Worm (Caenorhabditis elegans): Measurements from ENCODE around the gene ZK218.4.

Gene ZK218.4

ce11 chrV:17098669-17099068, at the start of gene ZK218.4, which contains the start of gene ZK218.3:
TSS of gene ZK218.4 (plus strand) at chrV:17098854.
TSS of gene ZK218.3 (minus strand) at chrV:17098769.
- TF ChIP-seq mls-2 (tag; optimal IDR thresholded peaks at IDR 0.05): no peak
- no peak for TF ChIP-seq drap-1 (GFP tag; optimal IDR thresholded peaks at IDR 0.05)
- TF ChIP-seq nhr-12 (tag; optimal IDR thresholded peaks at IDR 0.05): no peak

DNA sequence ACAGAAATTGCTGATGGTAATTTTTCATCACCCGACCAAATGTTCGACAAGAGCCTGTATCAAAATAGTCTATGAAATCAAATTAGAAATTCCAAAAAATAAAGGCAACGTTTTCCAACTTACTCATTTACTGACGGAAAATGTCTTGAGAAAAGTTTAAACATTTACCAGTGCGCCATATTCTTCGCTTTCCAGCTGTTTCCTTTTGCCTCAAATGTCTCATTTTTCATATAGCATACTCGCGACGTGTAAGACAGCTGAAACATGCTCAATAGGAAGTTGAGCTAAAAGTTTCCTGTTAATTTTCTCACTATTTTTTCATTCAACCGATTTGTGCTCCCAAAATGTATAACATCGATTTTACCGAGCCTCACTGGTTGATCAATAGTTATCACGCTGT, 38.7 kb upstream of the ZK218.4 start, which contains the start of gene sri-66:
sri-66 (plus strand) TSS at position 301 of the 400 bp plus-strand sequence.
- TF ChIP-seq lin-32 (GFP tag; optimal IDR thresholded peaks at IDR 0.05) (no peak), elt-3 (tag; optimal IDR thresholded peaks at IDR 0.05) (no peak), lin-13 (tag; optimal IDR thresholded peaks at IDR 0.05) (no peak), nhr-237 (tag; optimal IDR thresholded peaks at IDR 0.05) (no peak), ceh-39 (tag; optimal IDR thresholded peaks at IDR 0.05) (no peak), nhr-2 (tag; optimal IDR thresholded peaks at IDR 0.05) (no peak), bed-3 (GFP tag; optimal IDR thresholded peaks at IDR 0.05) (no peak), unc-39 (tag; optimal IDR thresholded peaks at IDR 0.05) (no peak), elt-1 (tag; optimal IDR thresholded peaks at IDR 0.05; ENCODE audit: borderline replicate concordance, insufficient read depth) (no peak), hlh-1 (tag; optimal IDR thresholded peaks at IDR 0.05) (no peak), ham-2 (GFP tag; optimal IDR thresholded peaks at IDR 0.05) (no peak), drap-1 (GFP tag; optimal IDR thresholded peaks at IDR 0.05) (no peak), unc-120 (tag; optimal IDR thresholded peaks at IDR 0.05; ENCODE audit: poor library complexity, severe bottlenecking) (no peak), blmp-1 (tag; optimal IDR thresholded peaks at IDR 0.05) (no peak), sem-2 (GFP tag; optimal IDR thresholded peaks at IDR 0.05) (no peak), nhr-28 (tag; optimal IDR thresholded peaks at IDR 0.05) (no peak), mls-2 (tag; optimal IDR thresholded peaks at IDR 0.05) (no peak), ztf-11 (tag; optimal IDR thresholded peaks at IDR 0.05) (no peak)

ce11 chrV:17061585-17061984, 37.1 kb upstream of the ZK218.4 start, which contains the start of gene F28B1.9:
TSS of gene F28B1.9 (plus strand) at chrV:17061885.
- TF ChIP-seq unc-39 (tag; optimal IDR thresholded peaks at IDR 0.05) (no peak), sptf-1 (tag; optimal IDR thresholded peaks at IDR 0.05) (no peak), zip-8 (tag; optimal IDR thresholded peaks at IDR 0.05) (no peak), tbx-8 (GFP tag; optimal IDR thresholded peaks at IDR 0.05) (no peak), ham-2 (GFP tag; optimal IDR thresholded peaks at IDR 0.05) (no peak), elt-1 (tag; optimal IDR thresholded peaks at IDR 0.05; ENCODE audit: borderline replicate concordance, insufficient read depth) (no peak), pha-4 (tag; optimal IDR thresholded peaks at IDR 0.05) (no peak), mab-5 (tag; optimal IDR thresholded peaks at IDR 0.05) (no peak), mep-1 (tag; optimal IDR thresholded peaks at IDR 0.05) (no peak), ztf-11 (tag; optimal IDR thresholded peaks at IDR 0.05) (no peak), nhr-28 (tag; optimal IDR thresholded peaks at IDR 0.05) (no peak), ceh-43 (GFP tag; optimal IDR thresholded peaks at IDR 0.05) (no peak), nhr-12 (tag; optimal IDR thresholded peaks at IDR 0.05) (no peak)

DNA sequence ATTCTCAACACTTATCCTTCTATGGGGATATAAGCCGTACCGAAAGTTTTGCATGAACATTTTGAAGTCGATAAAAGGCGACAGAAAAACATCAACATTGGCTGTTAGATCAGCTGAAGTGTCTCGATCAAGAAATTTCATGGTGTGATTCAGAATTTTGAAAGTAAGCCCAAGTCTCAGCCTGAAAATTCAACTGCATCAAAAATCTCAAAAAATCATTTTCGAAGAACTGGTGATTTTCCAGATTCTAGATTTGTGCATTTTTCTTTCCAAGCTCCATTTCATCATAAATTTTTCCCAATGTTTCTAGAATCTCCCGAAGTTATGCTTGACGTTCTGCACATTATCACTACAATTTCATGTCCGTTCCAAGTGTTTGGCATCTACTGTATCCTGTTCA, 34.0 kb upstream of the ZK218.4 start, which contains the start of gene srh-255:
srh-255 (plus strand) TSS at position 301 of the 400 bp plus-strand sequence.
- no peak for TF ChIP-seq mab-5 (tag; optimal IDR thresholded peaks at IDR 0.05)
- no peak for TF ChIP-seq unc-62 (GFP tag; optimal IDR thresholded peaks at IDR 0.05)
- no peak for TF ChIP-seq bed-3 (GFP tag; optimal IDR thresholded peaks at IDR 0.05)
- TF ChIP-seq unc-120 (tag; optimal IDR thresholded peaks at IDR 0.05; ENCODE audit: poor library complexity, severe bottlenecking): no peak
- no peak for TF ChIP-seq ceh-83 (GFP tag; optimal IDR thresholded peaks at IDR 0.05)
- TF ChIP-seq mls-2 (tag; optimal IDR thresholded peaks at IDR 0.05): no peak
- TF ChIP-seq blmp-1 (tag; optimal IDR thresholded peaks at IDR 0.05): no peak
- no peak for TF ChIP-seq tbx-8 (GFP tag; optimal IDR thresholded peaks at IDR 0.05)
- no peak for TF ChIP-seq hlh-1 (tag; optimal IDR thresholded peaks at IDR 0.05)
- TF ChIP-seq ceh-39 (tag; optimal IDR thresholded peaks at IDR 0.05): no peak
- no peak for TF ChIP-seq nhr-237 (tag; optimal IDR thresholded peaks at IDR 0.05)
- no peak for TF ChIP-seq unc-39 (tag; optimal IDR thresholded peaks at IDR 0.05)
- no peak for TF ChIP-seq lin-32 (GFP tag; optimal IDR thresholded peaks at IDR 0.05)
- TF ChIP-seq lin-13 (tag; optimal IDR thresholded peaks at IDR 0.05): no peak
- no peak for TF ChIP-seq ces-1 (GFP tag; optimal IDR thresholded peaks at IDR 0.05)
- TF ChIP-seq ztf-11 (tag; optimal IDR thresholded peaks at IDR 0.05): no peak
- no peak for TF ChIP-seq snpc-4 (tag; optimal IDR thresholded peaks at IDR 0.05)

DNA sequence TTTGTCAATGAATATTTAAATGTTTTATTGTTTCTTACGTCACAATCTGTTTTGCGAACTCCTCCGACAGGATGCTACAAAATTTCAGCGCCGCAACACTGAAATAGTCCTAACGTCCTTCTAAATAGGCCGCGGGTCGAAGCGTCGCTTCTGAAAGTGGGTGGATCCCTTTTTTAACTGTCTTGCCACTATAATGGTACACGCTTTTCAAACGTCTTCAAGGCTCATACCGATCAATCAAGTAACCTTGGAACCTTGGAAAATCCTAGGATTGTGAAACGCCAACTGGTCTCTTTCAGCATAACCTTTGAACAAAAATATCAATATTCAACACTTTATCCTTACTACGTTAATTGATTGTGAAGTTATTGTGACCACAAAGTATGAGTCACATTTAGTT, 32.0 kb upstream of the ZK218.4 start:
- TF ChIP-seq nhr-2 (tag; optimal IDR thresholded peaks at IDR 0.05): no peak
- no peak for TF ChIP-seq mls-2 (tag; optimal IDR thresholded peaks at IDR 0.05)
- no peak for TF ChIP-seq lin-13 (tag; optimal IDR thresholded peaks at IDR 0.05)
- TF ChIP-seq pha-4 (tag; optimal IDR thresholded peaks at IDR 0.05): no peak
- no peak for TF ChIP-seq lsy-2 (tag; optimal IDR thresholded peaks at IDR 0.05)
- TF ChIP-seq unc-120 (tag; optimal IDR thresholded peaks at IDR 0.05; ENCODE audit: poor library complexity, severe bottlenecking): no peak
- TF ChIP-seq ztf-11 (tag; optimal IDR thresholded peaks at IDR 0.05): no peak
- TF ChIP-seq zip-8 (tag; optimal IDR thresholded peaks at IDR 0.05): no peak
- TF ChIP-seq blmp-1 (tag; optimal IDR thresholded peaks at IDR 0.05): no peak
- no peak for TF ChIP-seq ham-2 (GFP tag; optimal IDR thresholded peaks at IDR 0.05)
- no peak for TF ChIP-seq tbx-8 (GFP tag; optimal IDR thresholded peaks at IDR 0.05)

All from whole organism, mixed stage, embryonic.